Worm (Caenorhabditis elegans) whole organism, young adult: Measurements from ENCODE around the gene ZK355.3.

Source experiments
- F39B2.1 ChIP-seq: fragments of 200-800 bp; sonication (Bioruptor generic); IDR thresholded peaks from 2 replicates; pipeline ENCODE4 v1.3.6; 2022; ENCODE audit warnings: missing genetic modification reagents, missing genetic modification characterization, missing compliant biosample characterization
- Y53F4B.3 ChIP-seq: fragments of 200-800 bp; sonication (Bioruptor generic); IDR thresholded peaks from 2 replicates; pipeline ENCODE4 v1.3.6; 2022; ENCODE audit warnings: missing genetic modification reagents, missing genetic modification characterization, missing compliant biosample characterization
- bed-2 ChIP-seq: fragments of 200-800 bp; sonication (Bioruptor generic); IDR thresholded peaks from 2 replicates; pipeline ENCODE4 v1.3.6; 2022; ENCODE audit warnings: missing genetic modification reagents, missing genetic modification characterization, missing compliant biosample characterization
- fkh-3 ChIP-seq: sonication (generic microtip); optimal IDR thresholded peaks from 2 replicates; lab custom pipeline; 2016; ENCODE audit warnings: mild to moderate bottlenecking, missing genetic modification characterization, missing compliant biosample characterization
- nfya-1 ChIP-seq: sonication (generic microtip); optimal IDR thresholded peaks from 2 replicates; lab custom pipeline; 2017; ENCODE audit warnings: antibody characterized with exemption, missing compliant biosample characterization, missing genetic modification characterization, borderline replicate concordance; ENCODE audit not compliant: insufficient read depth
- pha-4 ChIP-seq: fragments of 150-350 bp; sonication (generic microtip); optimal IDR thresholded peaks from 2 replicates; lab custom pipeline; 2014; ENCODE audit warnings: missing biosample characterization, missing genetic modification reagents, missing genetic modification characterization
- rec-8 ChIP-seq, 2 experiments: sonication (generic microtip); optimal IDR thresholded peaks; 2 replicates each; lab custom pipeline; 2016; ENCODE audit warnings: mild to moderate bottlenecking in 2 of 2, missing genetic modification characterization in 2 of 2, missing genetic modification reagents in 2 of 2, missing genotype in 2 of 2, missing biosample characterization in 1 of 2, missing compliant biosample characterization in 1 of 2, moderate library complexity in 1 of 2
- sdz-38 ChIP-seq: sonication (generic microtip); optimal IDR thresholded peaks from 2 replicates; lab custom pipeline; 2016; ENCODE audit warnings: missing genotype, missing genetic modification characterization, missing compliant biosample characterization
- sea-2 ChIP-seq: fragments of 200-800 bp; sonication (Bioruptor generic); IDR thresholded peaks from 2 replicates; pipeline ENCODE4 v1.3.6; 2022; ENCODE audit warnings: missing genetic modification characterization, missing compliant biosample characterization
- snpc-4 ChIP-seq, 5 experiments: fragments of 150-350 bp in 1 of 5; sonication (generic microtip) in 4 of 5; optimal IDR thresholded peaks; 2 replicates each; lab custom pipeline; 2014 to 2018; ENCODE audit warnings: missing genetic modification characterization in 5 of 5, missing biosample characterization in 3 of 5, antibody characterized with exemption in 2 of 5, mild to moderate bottlenecking in 2 of 5, missing compliant biosample characterization in 2 of 5, missing genotype in 2 of 5, moderate library complexity in 2 of 5, missing genetic modification reagents in 1 of 5
- unc-62 ChIP-seq: fragments of 150-350 bp; optimal IDR thresholded peaks from 2 replicates; lab custom pipeline; 2014; ENCODE audit warnings: missing biosample characterization, missing genetic modification reagents, missing genetic modification characterization
- ztf-3 ChIP-seq: fragments of 200-800 bp; sonication (Bioruptor generic); optimal IDR thresholded peaks from 2 replicates; lab custom pipeline; 2018; ENCODE audit warnings: mild to moderate bottlenecking, missing genetic modification characterization, missing compliant biosample characterization

DNA sequence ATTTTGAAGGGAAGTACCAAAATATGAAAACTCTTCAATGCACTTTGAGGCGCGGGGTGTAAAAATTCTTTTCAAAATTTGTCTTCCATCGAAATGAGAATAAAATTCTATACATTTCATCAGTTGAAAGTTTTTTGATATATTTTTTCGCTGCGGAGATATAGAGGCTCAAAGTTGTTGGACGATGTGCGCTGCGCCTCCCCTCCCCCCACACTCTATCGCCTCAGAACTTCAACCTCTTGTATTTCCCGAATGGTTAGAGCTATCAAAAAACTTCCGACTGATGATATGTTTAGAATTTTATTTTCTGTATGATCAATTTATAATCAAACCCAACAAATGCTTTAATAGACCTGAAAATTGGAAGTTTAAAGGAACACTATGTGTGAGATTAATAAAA lies 21.2 kb upstream of the ZK355.3 start:
- TF ChIP-seq snpc-4 (GFP tag; optimal IDR thresholded peaks at IDR 0.05; lab: Kevin White, UChicago) (no peak), snpc-4 (tag; optimal IDR thresholded peaks at IDR 0.05; lab: Kevin White, UChicago) (no peak), pha-4 (tag; lab: Kevin White, UChicago) (no peak), Y53F4B.3 (GFP tag; lab: Robert Waterston, UW) (no peak), sdz-38 (no peak), nfya-1 (tag; lab: Kevin White, UChicago) (no peak), bed-2 (GFP tag; lab: Robert Waterston, UW) (no peak), fkh-3 (tag; lab: Kevin White, UChicago) (no peak), F39B2.1 (GFP tag; lab: Robert Waterston, UW) (no peak), unc-62 (GFP tag; lab: Kevin White, UChicago) (no peak), rec-8 (tag; optimal IDR thresholded peaks at IDR 0.05; lab: Kevin White, UChicago) (no peak), sea-2 (GFP tag; lab: Robert Waterston, UW) (no peak), ztf-3 (GFP tag; lab: Kevin White, UChicago) (no peak)
